Fruit fly (Drosophila melanogaster) whole organism, embryonic: ENCODE results near the gene Glg1.

Source experiments
- Atf3 ChIP-seq: fragments of 200-800 bp; sonication (Bioruptor generic); optimal IDR thresholded peaks from 3 replicates; lab custom pipeline; 2016; ENCODE audit warnings: missing biosample characterization, missing genetic modification characterization
- CG11560 ChIP-seq: fragments of 200-800 bp; sonication (Bioruptor generic); IDR thresholded peaks from 3 replicates; pipeline ENCODE4 v1.3.6; 2022; ENCODE audit warnings: missing biosample characterization, missing genetic modification characterization
- CG12236 ChIP-seq: fragments of 200-800 bp; sonication (Bioruptor generic); optimal IDR thresholded peaks from 2 replicates; lab custom pipeline; 2016; ENCODE audit warnings: missing biosample characterization, missing genetic modification characterization
- CG12391 ChIP-seq: fragments of 200-800 bp; sonication (Bioruptor generic); optimal IDR thresholded peaks from 3 replicates; lab custom pipeline; 2018; ENCODE audit warnings: missing biosample characterization, mild to moderate bottlenecking, missing genetic modification characterization, moderate library complexity
- CG14441 ChIP-seq: fragments of 200-800 bp; sonication (Bioruptor generic); IDR thresholded peaks from 2 replicates; pipeline ENCODE4 v1.3.6; 2022; ENCODE audit warnings: missing biosample characterization, missing genetic modification characterization
- CG15011 ChIP-seq: fragments of 200-800 bp; sonication (Bioruptor generic); optimal IDR thresholded peaks from 3 replicates; lab custom pipeline; 2018; ENCODE audit warnings: missing biosample characterization, mild to moderate bottlenecking, missing genetic modification characterization
- CG15269 ChIP-seq: fragments of 200-800 bp; sonication (Bioruptor generic); optimal IDR thresholded peaks from 2 replicates; lab custom pipeline; 2018; ENCODE audit warnings: missing biosample characterization, mild to moderate bottlenecking, missing genetic modification characterization, moderate library complexity
- CG15696 ChIP-seq: fragments of 200-800 bp; sonication (Bioruptor generic); optimal IDR thresholded peaks from 2 replicates; lab custom pipeline; 2019; ENCODE audit warnings: missing biosample characterization, mild to moderate bottlenecking, missing genetic modification characterization, moderate library complexity
- CG1603 ChIP-seq: fragments of 200-800 bp; sonication (Bioruptor generic); optimal IDR thresholded peaks from 2 replicates; lab custom pipeline; 2019; ENCODE audit warnings: missing biosample characterization, mild to moderate bottlenecking, missing genetic modification characterization, moderate library complexity
- CG2678 ChIP-seq: fragments of 200-800 bp; sonication (Bioruptor generic); optimal IDR thresholded peaks from 3 replicates; lab custom pipeline; 2019; ENCODE audit warnings: missing biosample characterization, mild to moderate bottlenecking, missing genetic modification characterization, moderate library complexity
- CG30020 ChIP-seq: fragments of 200-800 bp; optimal IDR thresholded peaks from 2 replicates; lab custom pipeline; 2019; ENCODE audit warnings: missing biosample characterization, mild to moderate bottlenecking, missing genetic modification characterization, moderate library complexity
- CG30403 ChIP-seq: fragments of 200-800 bp; sonication (Bioruptor generic); optimal IDR thresholded peaks from 3 replicates; lab custom pipeline; 2016; ENCODE audit warnings: missing biosample characterization, missing genetic modification characterization
- CG31224 ChIP-seq: fragments of 200-800 bp; sonication (Bioruptor generic); IDR thresholded peaks from 2 replicates; pipeline ENCODE4 v1.3.6; 2022; ENCODE audit warnings: missing biosample characterization, missing genetic modification characterization
- CG31388 ChIP-seq: fragments of 200-800 bp; sonication (Bioruptor generic); optimal IDR thresholded peaks from 2 replicates; lab custom pipeline; 2016; ENCODE audit warnings: missing biosample characterization, missing genetic modification characterization
- CG4424 ChIP-seq: fragments of 200-800 bp; sonication (Bioruptor generic); optimal IDR thresholded peaks from 3 replicates; lab custom pipeline; 2016; ENCODE audit warnings: missing biosample characterization, missing genetic modification characterization
- CG5180 ChIP-seq: fragments of 200-800 bp; sonication (Bioruptor generic); optimal IDR thresholded peaks from 3 replicates; lab custom pipeline; 2017; ENCODE audit warnings: missing biosample characterization, missing genetic modification characterization, mild to moderate bottlenecking, moderate library complexity, missing genetic modification reagents
- CG6689 ChIP-seq: fragments of 200-800 bp; sonication (Bioruptor generic); IDR thresholded peaks from 2 replicates; pipeline ENCODE4 v1.3.6; 2022; ENCODE audit warnings: missing biosample characterization, missing genetic modification characterization
- CG6765 ChIP-seq: fragments of 200-800 bp; sonication (Bioruptor generic); optimal IDR thresholded peaks from 3 replicates; lab custom pipeline; 2017; ENCODE audit warnings: missing biosample characterization, mild to moderate bottlenecking, missing genetic modification characterization
- CG6791 ChIP-seq: fragments of 200-800 bp; sonication (Bioruptor generic); IDR thresholded peaks from 3 replicates; pipeline ENCODE4 v1.3.6; 2022; ENCODE audit warnings: missing biosample characterization, missing genetic modification characterization; ENCODE audit not compliant: partially characterized antibody
- CG7786 ChIP-seq: fragments of 200-800 bp; sonication (Bioruptor generic); optimal IDR thresholded peaks from 2 replicates; lab custom pipeline; 2016; ENCODE audit warnings: missing biosample characterization, missing genetic modification characterization
- CG8924 ChIP-seq: fragments of 200-800 bp; optimal IDR thresholded peaks from 3 replicates; lab custom pipeline; 2019; ENCODE audit warnings: missing biosample characterization, mild to moderate bottlenecking, missing genetic modification characterization, moderate library complexity
- CG8944 ChIP-seq: fragments of 200-800 bp; sonication (Bioruptor generic); optimal IDR thresholded peaks from 3 replicates; lab custom pipeline; 2016; ENCODE audit warnings: missing biosample characterization, missing genetic modification characterization
- Dbx ChIP-seq: fragments of 200-800 bp; sonication (Bioruptor generic); IDR thresholded peaks from 3 replicates; pipeline ENCODE4 v1.3.6; 2022; ENCODE audit warnings: missing biosample characterization, missing genetic modification characterization
- Dek ChIP-seq: fragments of 200-800 bp; sonication (Bioruptor generic); optimal IDR thresholded peaks from 3 replicates; lab custom pipeline; 2019; ENCODE audit warnings: missing biosample characterization, mild to moderate bottlenecking, missing genetic modification characterization, moderate library complexity
- HLH4C ChIP-seq: fragments of 200-800 bp; sonication (Bioruptor generic); IDR thresholded peaks from 3 replicates; pipeline ENCODE4 v1.3.6; 2022; ENCODE audit warnings: missing biosample characterization, missing genetic modification characterization; ENCODE audit not compliant: partially characterized antibody
- HmgZ ChIP-seq: fragments of 200-800 bp; sonication (Bioruptor generic); optimal IDR thresholded peaks from 2 replicates; lab custom pipeline; 2018; ENCODE audit warnings: missing biosample characterization, mild to moderate bottlenecking, missing genetic modification characterization
- Lpt ChIP-seq: fragments of >200 bp; optimal IDR thresholded peaks from 2 replicates; lab custom pipeline; 2018; ENCODE audit warnings: missing biosample characterization, missing genetic modification characterization
- NC2β ChIP-seq: fragments of 200-800 bp; sonication (Bioruptor generic); optimal IDR thresholded peaks from 2 replicates; lab custom pipeline; 2016; ENCODE audit warnings: missing biosample characterization, missing genetic modification characterization
- Nf-YB ChIP-seq: fragments of 200-800 bp; sonication (Bioruptor generic); optimal IDR thresholded peaks from 3 replicates; lab custom pipeline; 2019; ENCODE audit warnings: missing biosample characterization, mild to moderate bottlenecking, missing genetic modification characterization, moderate library complexity
- Oli ChIP-seq: fragments of 200-800 bp; sonication (Bioruptor generic); optimal IDR thresholded peaks from 2 replicates; lab custom pipeline; 2018; ENCODE audit warnings: missing biosample characterization, mild to moderate bottlenecking, missing genetic modification characterization, moderate library complexity
- Optix ChIP-seq: fragments of 200-800 bp; sonication (Bioruptor generic); IDR thresholded peaks from 3 replicates; pipeline ENCODE4 v1.3.6; 2022; ENCODE audit warnings: missing biosample characterization, missing genetic modification characterization
- Ptx1 ChIP-seq: fragments of 200-800 bp; sonication (Bioruptor generic); IDR thresholded peaks from 2 replicates; pipeline ENCODE4 v1.3.6; 2022; ENCODE audit warnings: missing biosample characterization, missing genetic modification characterization
- Rx ChIP-seq: fragments of 200-800 bp; sonication (Bioruptor generic); IDR thresholded peaks from 2 replicates; pipeline ENCODE4 v1.3.6; 2022; ENCODE audit warnings: missing biosample characterization, missing genetic modification characterization
- Xrp1 ChIP-seq: fragments of 200-800 bp; sonication (Bioruptor generic); IDR thresholded peaks from 2 replicates; pipeline ENCODE4 v1.3.6; 2022; ENCODE audit warnings: missing biosample characterization, missing genetic modification characterization
- amos ChIP-seq: fragments of 200-800 bp; sonication (Bioruptor generic); IDR thresholded peaks from 2 replicates; pipeline ENCODE4 v1.3.6; 2022; ENCODE audit warnings: missing biosample characterization, missing genetic modification characterization; ENCODE audit not compliant: partially characterized antibody
- btn ChIP-seq: fragments of 200-800 bp; sonication (Bioruptor generic); optimal IDR thresholded peaks from 2 replicates; lab custom pipeline; 2016; ENCODE audit warnings: missing biosample characterization, missing genetic modification characterization
- dan ChIP-seq: fragments of 200-800 bp; sonication (Bioruptor generic); IDR thresholded peaks from 2 replicates; pipeline ENCODE4 v1.3.6; 2022; ENCODE audit warnings: missing biosample characterization, missing genetic modification characterization
- fd64A ChIP-seq: fragments of 200-800 bp; sonication (Bioruptor generic); optimal IDR thresholded peaks from 3 replicates; lab custom pipeline; 2018; ENCODE audit warnings: missing biosample characterization, mild to moderate bottlenecking, missing genetic modification characterization
- gem ChIP-seq: fragments of 200-800 bp; sonication (Bioruptor generic); optimal IDR thresholded peaks from 2 replicates; lab custom pipeline; 2019; ENCODE audit warnings: missing biosample characterization, mild to moderate bottlenecking, missing genetic modification characterization, moderate library complexity
- hb ChIP-seq: fragments of 200-800 bp; sonication (Bioruptor generic); IDR thresholded peaks from 3 replicates; pipeline ENCODE4 v1.3.6; 2022; ENCODE audit warnings: missing biosample characterization, missing genetic modification characterization; ENCODE audit not compliant: partially characterized antibody
- her ChIP-seq: fragments of 200-800 bp; sonication (Bioruptor generic); optimal IDR thresholded peaks from 2 replicates; lab custom pipeline; 2016; ENCODE audit warnings: missing biosample characterization, missing genetic modification characterization
- insv ChIP-seq, 2 experiments: fragments of 200-800 bp; sonication (Bioruptor generic); optimal IDR thresholded peaks; 3 replicates each; lab custom pipeline; 2016 to 2018; ENCODE audit warnings: missing biosample characterization in 2 of 2, missing genetic modification characterization in 2 of 2
- kni ChIP-seq: fragments of 200-800 bp; sonication (Bioruptor generic); optimal IDR thresholded peaks from 3 replicates; lab custom pipeline; 2017; ENCODE audit warnings: mild to moderate bottlenecking, missing biosample characterization, missing genetic modification reagents, missing genetic modification characterization
- sc ChIP-seq, 3 experiments: fragments of >200 bp in 2 of 3; fragments of 200-800 bp in 1 of 3; sonication (Bioruptor generic) in 1 of 3; optimal IDR thresholded peaks; 2 replicates in 2 of 3; 3 replicates in 1 of 3; lab custom pipeline; 2017; ENCODE audit warnings: mild to moderate bottlenecking in 1 of 3, missing biosample characterization in 1 of 3, missing genetic modification characterization in 1 of 3, missing genetic modification reagents in 1 of 3
- sim ChIP-seq: fragments of 200-800 bp; sonication (Bioruptor generic); IDR thresholded peaks from 2 replicates; pipeline ENCODE4 v1.3.6; 2022; ENCODE audit warnings: missing biosample characterization, missing genetic modification characterization
- slp2 ChIP-seq: fragments of 200-800 bp; sonication (Bioruptor generic); optimal IDR thresholded peaks from 2 replicates; lab custom pipeline; 2016; ENCODE audit warnings: missing biosample characterization, missing genetic modification characterization
- ssp ChIP-seq: fragments of 200-800 bp; sonication (Bioruptor generic); IDR thresholded peaks from 2 replicates; pipeline ENCODE4 v1.3.6; 2022; ENCODE audit warnings: missing biosample characterization, missing genetic modification characterization
- stwl ChIP-seq: fragments of 200-800 bp; sonication (Bioruptor generic); optimal IDR thresholded peaks from 3 replicates; lab custom pipeline; 2018; ENCODE audit warnings: missing biosample characterization, mild to moderate bottlenecking, missing genetic modification characterization, moderate library complexity
- toy ChIP-seq: fragments of 200-800 bp; sonication (Bioruptor generic); IDR thresholded peaks from 2 replicates; pipeline ENCODE4 v1.3.6; 2022; ENCODE audit warnings: missing biosample characterization, missing genetic modification characterization
- tup ChIP-seq: fragments of 200-800 bp; sonication (Bioruptor generic); optimal IDR thresholded peaks from 2 replicates; lab custom pipeline; 2016; ENCODE audit warnings: missing biosample characterization, mild to moderate bottlenecking, missing genetic modification characterization, moderate library complexity

Gene Glg1

dm6 chr3L:21516716-21517266, 9.5 kb upstream of the Glg1 start (continued):
- TF ChIP-seq CG6791 (GFP tag; lab: Robert Waterston, UW) (no peak), CG12236 (no peak), stwl (peak; percentile 72), CG15011 (GFP tag; lab: Kevin White, UChicago) (no peak), sc (optimal IDR thresholded peaks at IDR 0.05; lab: Kevin White, UChicago) (no peak), sc (GFP tag; optimal IDR thresholded peaks at IDR 0.05; lab: Kevin White, UChicago) (no peak), amos (GFP tag; lab: Robert Waterston, UW) (no peak), gem (peak; percentile 31), toy (GFP tag; lab: Robert Waterston, UW) (no peak), CG5180 (GFP tag; lab: Kevin White, UChicago) (no peak), sim (GFP tag; lab: Robert Waterston, UW) (no peak), Nf-YB (GFP tag; lab: Kevin White, UChicago) (peak; percentile 7), CG8944 (GFP tag; lab: Kevin White, UChicago) (no peak), CG30403 (GFP tag; lab: Kevin White, UChicago) (peak; percentile 38), kni (GFP tag; lab: Kevin White, UChicago) (no peak), Xrp1 (GFP tag; lab: Robert Waterston, UW) (no peak), CG12391 (tag; lab: Kevin White, UChicago) (peak; percentile 54), CG2678 (tag; lab: Kevin White, UChicago) (no peak), CG4424 (peak; percentile 33), dan (GFP tag; lab: Robert Waterston, UW) (no peak), NC2β (peak; percentile 57), ssp (GFP tag; lab: Robert Waterston, UW) (no peak), CG6689 (GFP tag; lab: Robert Waterston, UW) (peak; percentile 17; the same call in 1 of the 2 replicates), CG15269 (no peak), btn (GFP tag; lab: Kevin White, UChicago) (no peak), insv (GFP tag; optimal IDR thresholded peaks at IDR 0.05; lab: Kevin White, UChicago) (no peak), tup (no peak), Atf3 (GFP tag; lab: Kevin White, UChicago) (no peak), CG30020 (tag; lab: Kevin White, UChicago) (peak; percentile 53), Ptx1 (no peak), CG15696 (tag; lab: Kevin White, UChicago) (no peak), Oli (tag; lab: Kevin White, UChicago) (no peak), CG6765 (GFP tag; lab: Kevin White, UChicago) (no peak), slp2 (GFP tag; lab: Kevin White, UChicago) (no peak), HmgZ (tag; lab: Kevin White, UChicago) (peak; percentile 36), CG31224 (GFP tag; lab: Robert Waterston, UW) (no peak), Rx (GFP tag; lab: Robert Waterston, UW) (no peak), CG14441 (GFP tag; lab: Robert Waterston, UW) (no peak), Lpt (GFP tag; lab: Kevin White, UChicago) (no peak), CG11560 (no peak), CG8924 (tag; lab: Kevin White, UChicago) (peak; percentile 59), CG31388 (GFP tag; lab: Kevin White, UChicago) (no peak), HLH4C (no peak), fd64A (no peak), Dbx (GFP tag; lab: Robert Waterston, UW) (no peak), Dek (tag; lab: Kevin White, UChicago) (no peak), Optix (GFP tag; lab: Robert Waterston, UW) (no peak), CG7786 (GFP tag; lab: Kevin White, UChicago) (peak; percentile 42), her (GFP tag; lab: Kevin White, UChicago) (no peak), CG1603 (tag; lab: Kevin White, UChicago) (peak; percentile 14), hb (no peak)
